Worm (Caenorhabditis elegans): ENCODE measurements around the gene C27D9.2.

DNA sequence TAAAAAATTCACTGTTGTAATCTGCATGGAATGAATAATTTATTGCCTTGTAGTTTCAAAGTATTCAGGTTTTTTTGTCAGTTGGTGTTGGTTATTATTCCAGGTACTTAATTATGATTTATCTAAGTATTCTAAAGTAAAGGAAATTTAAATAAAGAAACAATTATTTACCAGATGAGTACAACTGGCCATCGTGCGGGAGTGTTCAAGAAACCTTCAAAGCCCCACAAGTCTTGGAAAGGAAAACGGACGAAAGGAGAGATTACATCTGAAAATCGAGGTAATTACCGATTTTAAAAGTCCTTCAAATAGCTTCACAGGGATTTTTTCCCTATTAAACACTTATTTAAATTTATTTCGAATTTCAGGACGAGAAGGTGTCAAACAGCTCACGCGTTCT lies 46.5 kb downstream of the C27D9.2 start, which contains the start of gene tag-151:
- TF ChIP-seq nhr-237 (tag; optimal IDR thresholded peaks at IDR 0.05) = no peak
- no peak for TF ChIP-seq mab-5 (tag; optimal IDR thresholded peaks at IDR 0.05)
- no peak for TF ChIP-seq zip-8 (tag; optimal IDR thresholded peaks at IDR 0.05)
- no peak for TF ChIP-seq sptf-1 (tag; optimal IDR thresholded peaks at IDR 0.05)
- TF ChIP-seq ztf-11 (tag; optimal IDR thresholded peaks at IDR 0.05) = no peak
- TF ChIP-seq lin-13 (tag; optimal IDR thresholded peaks at IDR 0.05) = no peak
- TF ChIP-seq unc-39 (tag; optimal IDR thresholded peaks at IDR 0.05) = no peak
- no peak for TF ChIP-seq mep-1 (tag; optimal IDR thresholded peaks at IDR 0.05)
- no peak for TF ChIP-seq unc-62 (GFP tag; optimal IDR thresholded peaks at IDR 0.05)
- TF ChIP-seq nhr-76 (tag; optimal IDR thresholded peaks at IDR 0.05) = no peak
